Fruit fly (Drosophila melanogaster) whole organism, embryonic: ENCODE results near the gene Send2.

Experiments used
- Ada2b ChIP-seq: fragments of 200-800 bp; sonication (Bioruptor generic); IDR thresholded peaks from 2 replicates; pipeline ENCODE4 v1.3.6; 2022; ENCODE audit warnings: missing biosample characterization, missing genetic modification characterization
- Awh ChIP-seq: fragments of 200-800 bp; sonication (Bioruptor generic); IDR thresholded peaks from 2 replicates; pipeline ENCODE4, ENCODE4 v1.3.6; 2022; ENCODE audit warnings: missing biosample characterization, missing genetic modification characterization
- Bdp1 ChIP-seq: fragments of 200-800 bp; sonication (Bioruptor generic); optimal IDR thresholded peaks from 3 replicates; lab custom pipeline; 2016; ENCODE audit warnings: missing biosample characterization, missing genetic modification characterization
- CG10431 ChIP-seq: fragments of 200-800 bp; sonication (Bioruptor generic); optimal IDR thresholded peaks from 3 replicates; lab custom pipeline; 2018; ENCODE audit warnings: missing biosample characterization, mild to moderate bottlenecking, missing genetic modification characterization
- CG12942 ChIP-seq: fragments of 200-800 bp; sonication (Bioruptor generic); optimal IDR thresholded peaks from 3 replicates; lab custom pipeline; 2016; ENCODE audit warnings: missing biosample characterization, missing genetic modification characterization
- CG13775 ChIP-seq: fragments of 200-800 bp; sonication (Bioruptor generic); optimal IDR thresholded peaks from 3 replicates; lab custom pipeline; 2017; ENCODE audit warnings: missing biosample characterization, mild to moderate bottlenecking, missing genetic modification characterization
- CG15269 ChIP-seq: fragments of 200-800 bp; sonication (Bioruptor generic); optimal IDR thresholded peaks from 2 replicates; lab custom pipeline; 2018; ENCODE audit warnings: missing biosample characterization, mild to moderate bottlenecking, missing genetic modification characterization, moderate library complexity
- CG16863 ChIP-seq: fragments of 200-800 bp; sonication (Bioruptor generic); optimal IDR thresholded peaks from 3 replicates; lab custom pipeline; 2016; ENCODE audit warnings: missing biosample characterization, missing genetic modification characterization
- CG2116 ChIP-seq: fragments of 200-800 bp; sonication (Bioruptor generic); optimal IDR thresholded peaks from 3 replicates; lab custom pipeline; 2018; ENCODE audit warnings: missing biosample characterization, mild to moderate bottlenecking, missing genetic modification characterization
- CG2120 ChIP-seq: fragments of 200-800 bp; sonication (Bioruptor generic); optimal IDR thresholded peaks from 3 replicates; lab custom pipeline; 2016; ENCODE audit warnings: missing biosample characterization, missing genetic modification characterization
- CG4328 ChIP-seq: fragments of 200-800 bp; sonication (Bioruptor generic); optimal IDR thresholded peaks from 3 replicates; lab custom pipeline; 2017; ENCODE audit warnings: missing biosample characterization, missing genetic modification reagents, missing genetic modification characterization
- CG4707 ChIP-seq: fragments of 200-800 bp; sonication (Bioruptor generic); optimal IDR thresholded peaks from 2 replicates; lab custom pipeline; 2018; ENCODE audit warnings: missing biosample characterization, mild to moderate bottlenecking, missing genetic modification characterization, moderate library complexity
- CG5180 ChIP-seq: fragments of 200-800 bp; sonication (Bioruptor generic); optimal IDR thresholded peaks from 3 replicates; lab custom pipeline; 2017; ENCODE audit warnings: missing biosample characterization, missing genetic modification characterization, mild to moderate bottlenecking, moderate library complexity, missing genetic modification reagents
- CG5245 ChIP-seq: fragments of 200-800 bp; sonication (Bioruptor generic); optimal IDR thresholded peaks from 3 replicates; lab custom pipeline; 2016; ENCODE audit warnings: missing biosample characterization, missing genetic modification characterization
- CG6765 ChIP-seq: fragments of 200-800 bp; sonication (Bioruptor generic); optimal IDR thresholded peaks from 3 replicates; lab custom pipeline; 2017; ENCODE audit warnings: missing biosample characterization, mild to moderate bottlenecking, missing genetic modification characterization
- CG7556 ChIP-seq: fragments of 200-800 bp; sonication (Bioruptor generic); optimal IDR thresholded peaks from 2 replicates; lab custom pipeline; 2017; ENCODE audit warnings: missing biosample characterization, mild to moderate bottlenecking, missing genetic modification characterization
- CG8290 ChIP-seq, 3 experiments: fragments of 200-800 bp; sonication (Bioruptor generic); optimal IDR thresholded peaks; 2 replicates each; lab custom pipeline; 2016 to 2019; ENCODE audit warnings: missing biosample characterization in 3 of 3, missing genetic modification characterization in 3 of 3, mild to moderate bottlenecking in 2 of 3, moderate library complexity in 1 of 3
- CG8359 ChIP-seq: fragments of 200-800 bp; sonication (Bioruptor generic); optimal IDR thresholded peaks from 2 replicates; lab custom pipeline; 2017; ENCODE audit warnings: missing biosample characterization, mild to moderate bottlenecking, missing genetic modification characterization, borderline replicate concordance
- CG8924 ChIP-seq: fragments of 200-800 bp; optimal IDR thresholded peaks from 3 replicates; lab custom pipeline; 2019; ENCODE audit warnings: missing biosample characterization, mild to moderate bottlenecking, missing genetic modification characterization, moderate library complexity
- CG9727 ChIP-seq: fragments of 200-800 bp; sonication (Bioruptor generic); optimal IDR thresholded peaks from 3 replicates; lab custom pipeline; 2017; ENCODE audit warnings: missing biosample characterization, mild to moderate bottlenecking, missing genetic modification characterization
- CTCF ChIP-seq: fragments of 200-800 bp; sonication (Bioruptor generic); optimal IDR thresholded peaks from 2 replicates; lab custom pipeline; 2017; ENCODE audit warnings: missing biosample characterization, mild to moderate bottlenecking, missing genetic modification characterization, moderate library complexity
- Fer2 ChIP-seq: fragments of 200-800 bp; sonication (Bioruptor generic); optimal IDR thresholded peaks from 2 replicates; lab custom pipeline; 2018; ENCODE audit warnings: missing biosample characterization, mild to moderate bottlenecking, missing genetic modification characterization, moderate library complexity
- Gsc ChIP-seq: fragments of 200-800 bp; sonication (Bioruptor generic); IDR thresholded peaks from 2 replicates; pipeline ENCODE4 v1.3.6; 2022; ENCODE audit warnings: missing biosample characterization, missing genetic modification characterization
- HLH3B ChIP-seq: fragments of 200-800 bp; sonication (Bioruptor generic); IDR thresholded peaks from 2 replicates; pipeline ENCODE4 v1.3.6; 2022; ENCODE audit warnings: missing biosample characterization, missing genetic modification characterization
- Hand ChIP-seq: fragments of 200-800 bp; sonication (Bioruptor generic); optimal IDR thresholded peaks from 2 replicates; lab custom pipeline; 2017; ENCODE audit warnings: mild to moderate bottlenecking, missing biosample characterization, missing genetic modification reagents, missing genetic modification characterization
- Hmr ChIP-seq: fragments of 200-800 bp; sonication (Bioruptor generic); optimal IDR thresholded peaks from 3 replicates; lab custom pipeline; 2017; ENCODE audit warnings: mild to moderate bottlenecking, missing biosample characterization, missing genetic modification reagents, missing genetic modification characterization
- YL-1 ChIP-seq: fragments of 200-800 bp; sonication (Bioruptor generic); optimal IDR thresholded peaks from 3 replicates; lab custom pipeline; 2017; ENCODE audit warnings: missing biosample characterization, mild to moderate bottlenecking, missing genetic modification characterization
- ab ChIP-seq: fragments of 200-800 bp; sonication (Bioruptor generic); optimal IDR thresholded peaks from 2 replicates; lab custom pipeline; 2016; ENCODE audit warnings: missing biosample characterization, missing genetic modification characterization
- abd-A ChIP-seq: fragments of 200-800 bp; sonication (Bioruptor generic); optimal IDR thresholded peaks from 3 replicates; lab custom pipeline; 2019; ENCODE audit warnings: missing biosample characterization, mild to moderate bottlenecking, missing genetic modification characterization, moderate library complexity
- ato ChIP-seq: fragments of 200-800 bp; sonication (Bioruptor generic); IDR thresholded peaks from 2 replicates; pipeline ENCODE4 v1.3.6; 2022; ENCODE audit warnings: missing biosample characterization, missing genetic modification characterization; ENCODE audit not compliant: partially characterized antibody
- chm ChIP-seq: fragments of 200-800 bp; sonication (Bioruptor generic); IDR thresholded peaks from 2 replicates; pipeline ENCODE4 v1.3.6; 2022; ENCODE audit warnings: missing biosample characterization, missing genetic modification characterization
- dysf ChIP-seq: fragments of 200-800 bp; sonication (Bioruptor generic); IDR thresholded peaks from 3 replicates; pipeline ENCODE4 v1.3.6; 2022; ENCODE audit warnings: missing biosample characterization, missing genetic modification characterization
- eve ChIP-seq, 2 experiments: fragments of >200 bp; optimal IDR thresholded peaks; 2 replicates each; lab custom pipeline; 2017; ENCODE audit warnings: missing biosample characterization in 2 of 2, missing genetic modification characterization in 2 of 2
- fd102C ChIP-seq: fragments of 200-800 bp; sonication (Bioruptor generic); optimal IDR thresholded peaks from 2 replicates; lab custom pipeline; 2018; ENCODE audit warnings: missing biosample characterization, mild to moderate bottlenecking, missing genetic modification characterization, moderate library complexity
- gcm ChIP-seq: fragments of 200-800 bp; sonication (Bioruptor generic); optimal IDR thresholded peaks from 2 replicates; lab custom pipeline; 2019; ENCODE audit warnings: missing biosample characterization, mild to moderate bottlenecking, missing genetic modification characterization, moderate library complexity
- gem ChIP-seq: fragments of 200-800 bp; sonication (Bioruptor generic); optimal IDR thresholded peaks from 2 replicates; lab custom pipeline; 2019; ENCODE audit warnings: missing biosample characterization, mild to moderate bottlenecking, missing genetic modification characterization, moderate library complexity
- gro ChIP-seq: fragments of 200-800 bp; sonication (Bioruptor generic); optimal IDR thresholded peaks from 2 replicates; lab custom pipeline; 2016; ENCODE audit warnings: missing biosample characterization, missing genetic modification characterization
- gsb ChIP-seq: fragments of 200-800 bp; sonication (Bioruptor generic); IDR thresholded peaks from 2 replicates; pipeline ENCODE4 v1.3.6; 2022; ENCODE audit warnings: missing biosample characterization, missing genetic modification characterization
- gsb-n ChIP-seq: fragments of 200-800 bp; sonication (Bioruptor generic); optimal IDR thresholded peaks from 3 replicates; lab custom pipeline; 2018; ENCODE audit warnings: missing biosample characterization, mild to moderate bottlenecking, missing genetic modification characterization
- kay ChIP-seq: fragments of 200-800 bp; sonication (Bioruptor generic); optimal IDR thresholded peaks from 2 replicates; lab custom pipeline; 2016; ENCODE audit warnings: missing biosample characterization, missing genetic modification characterization
- nau ChIP-seq: fragments of 200-800 bp; sonication (Bioruptor generic); optimal IDR thresholded peaks from 3 replicates; lab custom pipeline; 2017; ENCODE audit warnings: missing biosample characterization, mild to moderate bottlenecking, missing genetic modification characterization, missing genetic modification reagents
- nerfin-1 ChIP-seq: fragments of 200-800 bp; sonication (Bioruptor generic); optimal IDR thresholded peaks from 3 replicates; lab custom pipeline; 2019; ENCODE audit warnings: missing biosample characterization, mild to moderate bottlenecking, missing genetic modification characterization, moderate library complexity
- nmo ChIP-seq: fragments of 200-800 bp; sonication (Bioruptor generic); optimal IDR thresholded peaks from 2 replicates; lab custom pipeline; 2018; ENCODE audit warnings: missing biosample characterization, mild to moderate bottlenecking, missing genetic modification characterization, moderate library complexity
- nom ChIP-seq: fragments of 200-800 bp; sonication (Bioruptor generic); optimal IDR thresholded peaks from 2 replicates; lab custom pipeline; 2017; ENCODE audit warnings: missing biosample characterization, missing genetic modification characterization, mild to moderate bottlenecking, moderate library complexity, missing genetic modification reagents
- salm ChIP-seq: fragments of 200-800 bp; sonication (Bioruptor generic); optimal IDR thresholded peaks from 2 replicates; lab custom pipeline; 2018; ENCODE audit warnings: missing biosample characterization, mild to moderate bottlenecking, missing genetic modification characterization
- scrt ChIP-seq: fragments of 200-800 bp; sonication (Bioruptor generic); optimal IDR thresholded peaks from 2 replicates; lab custom pipeline; 2018; ENCODE audit warnings: missing biosample characterization, mild to moderate bottlenecking, missing genetic modification characterization, moderate library complexity
- so ChIP-seq: fragments of 200-800 bp; sonication (Bioruptor generic); IDR thresholded peaks from 3 replicates; pipeline ENCODE4 v1.3.6; 2022; ENCODE audit warnings: missing biosample characterization, missing genetic modification characterization
- trh ChIP-seq: fragments of 200-800 bp; sonication (Bioruptor generic); optimal IDR thresholded peaks from 2 replicates; lab custom pipeline; 2016; ENCODE audit warnings: missing biosample characterization, missing genetic modification characterization

The Send2 gene

dm6 chr2L:14394298-14395064 is 48.0 kb upstream of the Send2 start (continued):
- no peak for TF ChIP-seq fd102C (GFP tag; lab: Kevin White, UChicago)
- TF ChIP-seq CG4707 (GFP tag; lab: Kevin White, UChicago) = peak; percentile 19
- no peak for TF ChIP-seq Bdp1 (GFP tag; lab: Kevin White, UChicago)
- TF ChIP-seq CTCF (GFP tag; lab: Kevin White, UChicago) = peak; percentile 56
- TF ChIP-seq YL-1 (GFP tag; lab: Kevin White, UChicago) = no peak
- peak; percentile 52 for TF ChIP-seq Hmr
- peak; percentile 48 for TF ChIP-seq scrt (GFP tag; lab: Kevin White, UChicago)
- no peak for TF ChIP-seq gsb-n (tag; lab: Kevin White, UChicago)
- TF ChIP-seq abd-A (tag; lab: Kevin White, UChicago) = peak; percentile 80
- TF ChIP-seq ato = no peak
- TF ChIP-seq kay (GFP tag; lab: Kevin White, UChicago) = no peak
- peak; percentile 5; the same call in 1 of the 2 replicates for TF ChIP-seq gsb (GFP tag; lab: Robert Waterston, UW)
- peak; percentile 10 for TF ChIP-seq Hand (GFP tag; lab: Kevin White, UChicago)
- TF ChIP-seq nau (GFP tag; lab: Kevin White, UChicago) = peak; percentile 36
- peak; percentile 53 for TF ChIP-seq CG2120
- TF ChIP-seq CG10431 (GFP tag; lab: Kevin White, UChicago) = peak; percentile 65
- TF ChIP-seq HLH3B (GFP tag; lab: Robert Waterston, UW) = no peak
- TF ChIP-seq CG5245 (GFP tag; lab: Kevin White, UChicago) = no peak
- peak; percentile 14 for TF ChIP-seq CG2116 (GFP tag; lab: Kevin White, UChicago)
- TF ChIP-seq gro (GFP tag; lab: Kevin White, UChicago) = peak; percentile 63
- no peak for TF ChIP-seq Gsc (GFP tag; lab: Robert Waterston, UW)
- peak; percentile 19; the same call in 1 of the 3 replicates for TF ChIP-seq dysf (GFP tag; lab: Robert Waterston, UW)
- no peak for TF ChIP-seq CG8359 (GFP tag; lab: Kevin White, UChicago)
- no peak for TF ChIP-seq trh
- peak; percentile 16 for TF ChIP-seq ab (GFP tag; lab: Kevin White, UChicago)
- no peak for TF ChIP-seq CG8290 (GFP tag; optimal IDR thresholded peaks at IDR 0.05; lab: Kevin White, UChicago)
- TF ChIP-seq CG8290 (tag; optimal IDR thresholded peaks at IDR 0.05; lab: Kevin White, UChicago) = peak in 1 of 2 experiments; percentile 20
- TF ChIP-seq gcm (GFP tag; lab: Kevin White, UChicago) = peak; percentile 64
- TF ChIP-seq CG6765 (GFP tag; lab: Kevin White, UChicago) = peak; percentile 71
- peak; percentile 27 for TF ChIP-seq CG4328 (GFP tag; lab: Kevin White, UChicago)
- TF ChIP-seq Ada2b (GFP tag; lab: Robert Waterston, UW) = no peak
- TF ChIP-seq nom (GFP tag; lab: Kevin White, UChicago) = no peak
- peak in 1 of 2 experiments; percentile 42 for TF ChIP-seq eve (GFP tag; optimal IDR thresholded peaks at IDR 0.05; lab: Kevin White, UChicago)
- peak; percentile 21 for TF ChIP-seq Fer2 (tag; lab: Kevin White, UChicago)
- TF ChIP-seq CG5180 (GFP tag; lab: Kevin White, UChicago) = peak; percentile 39
- TF ChIP-seq CG15269 = peak; percentile 60
- TF ChIP-seq CG12942 = no peak
- TF ChIP-seq CG7556 (GFP tag; lab: Kevin White, UChicago) = peak; percentile 13
- TF ChIP-seq salm (tag; lab: Kevin White, UChicago) = no peak
- peak; percentile 40 for TF ChIP-seq nerfin-1 (tag; lab: Kevin White, UChicago)
- peak; percentile 17 for TF ChIP-seq CG8924 (tag; lab: Kevin White, UChicago)
- TF ChIP-seq CG16863 (GFP tag; lab: Kevin White, UChicago) = no peak
- peak; percentile 14; the same call in 1 of the 2 replicates for TF ChIP-seq chm (GFP tag; lab: Robert Waterston, UW)
- TF ChIP-seq CG9727 (GFP tag; lab: Kevin White, UChicago) = peak; percentile 39
- peak; percentile 22 for TF ChIP-seq nmo (GFP tag; lab: Kevin White, UChicago)
- peak; percentile 47 for TF ChIP-seq gem (tag; lab: Kevin White, UChicago)
- TF ChIP-seq CG13775 (GFP tag; lab: Kevin White, UChicago) = no peak
- TF ChIP-seq so (GFP tag; lab: Robert Waterston, UW) = peak; percentile 37; the same call in 1 of the 3 replicates
- TF ChIP-seq Awh (GFP tag; lab: Robert Waterston, UW) = peak; percentile 44; the same call in 1 of the 2 replicates
